Fruit fly (Drosophila melanogaster) whole organism, embryonic: Measurements from ENCODE around the gene Lrpprc2.

Experiments
- Ada2b ChIP-seq: fragments of 200-800 bp; sonication (Bioruptor generic); IDR thresholded peaks from 2 replicates; pipeline ENCODE4 v1.3.6; 2022; ENCODE audit warnings: missing biosample characterization, missing genetic modification characterization
- BtbVII ChIP-seq: fragments of 200-800 bp; sonication (Bioruptor generic); optimal IDR thresholded peaks from 3 replicates; lab custom pipeline; 2017; ENCODE audit warnings: missing biosample characterization, mild to moderate bottlenecking, missing genetic modification characterization
- CG10366 ChIP-seq: fragments of 200-800 bp; sonication (Bioruptor generic); IDR thresholded peaks from 2 replicates; pipeline ENCODE4 v1.3.6; 2022; ENCODE audit warnings: missing biosample characterization, missing genetic modification characterization
- CG10959 ChIP-seq: fragments of 200-800 bp; sonication (Bioruptor generic); IDR thresholded peaks from 2 replicates; pipeline ENCODE4 v1.3.6; 2022; ENCODE audit warnings: missing biosample characterization, missing genetic modification characterization
- CG11723 ChIP-seq: fragments of 200-800 bp; sonication (Bioruptor generic); optimal IDR thresholded peaks from 2 replicates; lab custom pipeline; 2017; ENCODE audit warnings: missing biosample characterization, mild to moderate bottlenecking, missing genetic modification characterization
- CG12071 ChIP-seq: fragments of 200-800 bp; sonication (Bioruptor generic); optimal IDR thresholded peaks from 3 replicates; lab custom pipeline; 2018; ENCODE audit warnings: missing biosample characterization, mild to moderate bottlenecking, missing genetic modification characterization
- CG12299 ChIP-seq: fragments of 200-800 bp; sonication (Bioruptor generic); optimal IDR thresholded peaks from 2 replicates; lab custom pipeline; 2018; ENCODE audit warnings: missing biosample characterization, mild to moderate bottlenecking, missing genetic modification characterization
- CG1603 ChIP-seq: fragments of 200-800 bp; sonication (Bioruptor generic); optimal IDR thresholded peaks from 2 replicates; lab custom pipeline; 2019; ENCODE audit warnings: missing biosample characterization, mild to moderate bottlenecking, missing genetic modification characterization, moderate library complexity
- CG17568 ChIP-seq: fragments of 200-800 bp; sonication (Bioruptor generic); optimal IDR thresholded peaks from 2 replicates; lab custom pipeline; 2018; ENCODE audit warnings: missing biosample characterization, mild to moderate bottlenecking, missing genetic modification characterization, moderate library complexity
- CG17612 ChIP-seq: fragments of 200-800 bp; sonication (Bioruptor generic); IDR thresholded peaks from 2 replicates; pipeline ENCODE4 v1.3.6; 2022; ENCODE audit warnings: missing biosample characterization, missing genetic modification characterization
- CG18011 ChIP-seq: fragments of 200-800 bp; sonication (Bioruptor generic); optimal IDR thresholded peaks from 2 replicates; lab custom pipeline; 2017; ENCODE audit warnings: missing biosample characterization, missing genetic modification characterization, mild to moderate bottlenecking, moderate library complexity, missing genotype
- CG18599 ChIP-seq: fragments of 200-800 bp; sonication (Bioruptor generic); optimal IDR thresholded peaks from 3 replicates; lab custom pipeline; 2017; ENCODE audit warnings: missing biosample characterization, missing genetic modification characterization, mild to moderate bottlenecking, moderate library complexity, missing genetic modification reagents
- CG2889 ChIP-seq: fragments of 200-800 bp; sonication (Bioruptor generic); IDR thresholded peaks from 3 replicates; pipeline ENCODE4 v1.3.6; 2022; ENCODE audit warnings: missing biosample characterization, missing genetic modification characterization
- CG30020 ChIP-seq: fragments of 200-800 bp; optimal IDR thresholded peaks from 2 replicates; lab custom pipeline; 2019; ENCODE audit warnings: missing biosample characterization, mild to moderate bottlenecking, missing genetic modification characterization, moderate library complexity
- CG34376 ChIP-seq: fragments of 200-800 bp; sonication (Bioruptor generic); optimal IDR thresholded peaks from 2 replicates; lab custom pipeline; 2018; ENCODE audit warnings: missing biosample characterization, mild to moderate bottlenecking, missing genetic modification characterization
- CG7556 ChIP-seq: fragments of 200-800 bp; sonication (Bioruptor generic); optimal IDR thresholded peaks from 2 replicates; lab custom pipeline; 2017; ENCODE audit warnings: missing biosample characterization, mild to moderate bottlenecking, missing genetic modification characterization
- CG7786 ChIP-seq: fragments of 200-800 bp; sonication (Bioruptor generic); optimal IDR thresholded peaks from 2 replicates; lab custom pipeline; 2016; ENCODE audit warnings: missing biosample characterization, missing genetic modification characterization
- CG8478 ChIP-seq: fragments of >200 bp; optimal IDR thresholded peaks from 2 replicates; lab custom pipeline; 2018
- Camta ChIP-seq: fragments of 200-800 bp; sonication (Bioruptor generic); optimal IDR thresholded peaks from 2 replicates; lab custom pipeline; 2016; ENCODE audit warnings: missing biosample characterization, missing genetic modification characterization
- D ChIP-seq, 2 experiments: fragments of 200-800 bp in 1 of 2; fragments of >200 bp in 1 of 2; sonication (Bioruptor generic) in 1 of 2; optimal IDR thresholded peaks; 2 replicates in 1 of 2; 3 replicates in 1 of 2; lab custom pipeline; 2017; ENCODE audit warnings: mild to moderate bottlenecking in 1 of 2, missing biosample characterization in 1 of 2, missing genetic modification characterization in 1 of 2, missing genetic modification reagents in 1 of 2
- Dbx ChIP-seq: fragments of 200-800 bp; sonication (Bioruptor generic); IDR thresholded peaks from 3 replicates; pipeline ENCODE4 v1.3.6; 2022; ENCODE audit warnings: missing biosample characterization, missing genetic modification characterization
- Fer2 ChIP-seq: fragments of 200-800 bp; sonication (Bioruptor generic); optimal IDR thresholded peaks from 2 replicates; lab custom pipeline; 2018; ENCODE audit warnings: missing biosample characterization, mild to moderate bottlenecking, missing genetic modification characterization, moderate library complexity
- Fer3 ChIP-seq: fragments of 200-800 bp; sonication (Bioruptor generic); optimal IDR thresholded peaks from 2 replicates; lab custom pipeline; 2018; ENCODE audit warnings: missing biosample characterization, mild to moderate bottlenecking, missing genetic modification characterization, moderate library complexity
- HmgD ChIP-seq: fragments of 200-800 bp; sonication (Bioruptor generic); optimal IDR thresholded peaks from 3 replicates; lab custom pipeline; 2016; ENCODE audit warnings: missing biosample characterization, missing genetic modification characterization
- Hmr ChIP-seq: fragments of 200-800 bp; sonication (Bioruptor generic); optimal IDR thresholded peaks from 3 replicates; lab custom pipeline; 2017; ENCODE audit warnings: mild to moderate bottlenecking, missing biosample characterization, missing genetic modification reagents, missing genetic modification characterization
- Jarid2 ChIP-seq: fragments of 200-800 bp; sonication (Bioruptor generic); optimal IDR thresholded peaks from 3 replicates; lab custom pipeline; 2017; ENCODE audit warnings: mild to moderate bottlenecking, missing biosample characterization, missing genetic modification reagents, missing genetic modification characterization
- Opbp ChIP-seq: fragments of 200-800 bp; sonication (Bioruptor generic); IDR thresholded peaks from 3 replicates; pipeline ENCODE4 v1.3.6; 2022; ENCODE audit warnings: missing biosample characterization, missing genetic modification characterization; ENCODE audit not compliant: partially characterized antibody
- Sox100B ChIP-seq: fragments of 200-800 bp; sonication (Bioruptor generic); optimal IDR thresholded peaks from 3 replicates; lab custom pipeline; 2018; ENCODE audit warnings: missing biosample characterization, mild to moderate bottlenecking, missing genetic modification characterization
- ash1 ChIP-seq: fragments of 200-800 bp; sonication (Bioruptor generic); optimal IDR thresholded peaks from 2 replicates; lab custom pipeline; 2018; ENCODE audit warnings: missing biosample characterization, mild to moderate bottlenecking, missing genetic modification characterization
- bigmax ChIP-seq: fragments of 200-800 bp; sonication (Bioruptor generic); optimal IDR thresholded peaks from 2 replicates; lab custom pipeline; 2018; ENCODE audit warnings: missing biosample characterization, mild to moderate bottlenecking, missing genetic modification characterization
- caup ChIP-seq: fragments of 200-800 bp; sonication (Bioruptor generic); optimal IDR thresholded peaks from 3 replicates; lab custom pipeline; 2017; ENCODE audit warnings: missing biosample characterization, mild to moderate bottlenecking, missing genetic modification characterization, moderate library complexity; ENCODE audit not compliant: severe bottlenecking
- ems ChIP-seq: fragments of 200-800 bp; sonication (Bioruptor generic); optimal IDR thresholded peaks from 3 replicates; lab custom pipeline; 2016; ENCODE audit warnings: missing biosample characterization, missing genetic modification characterization
- fd64A ChIP-seq: fragments of 200-800 bp; sonication (Bioruptor generic); optimal IDR thresholded peaks from 3 replicates; lab custom pipeline; 2018; ENCODE audit warnings: missing biosample characterization, mild to moderate bottlenecking, missing genetic modification characterization
- grn ChIP-seq: fragments of 200-800 bp; sonication (Bioruptor generic); optimal IDR thresholded peaks from 3 replicates; lab custom pipeline; 2017; ENCODE audit warnings: missing biosample characterization, missing genetic modification characterization
- her ChIP-seq: fragments of 200-800 bp; sonication (Bioruptor generic); optimal IDR thresholded peaks from 2 replicates; lab custom pipeline; 2016; ENCODE audit warnings: missing biosample characterization, missing genetic modification characterization
- hth ChIP-seq: fragments of >200 bp; optimal IDR thresholded peaks from 2 replicates; lab custom pipeline; 2017; ENCODE audit warnings: inconsistent platforms
- inv ChIP-seq: fragments of 200-800 bp; sonication (Bioruptor generic); IDR thresholded peaks from 2 replicates; pipeline ENCODE4 v1.3.6; 2022; ENCODE audit warnings: missing biosample characterization, missing genetic modification characterization; ENCODE audit not compliant: partially characterized antibody
- jing ChIP-seq: fragments of 200-800 bp; sonication (Bioruptor generic); optimal IDR thresholded peaks from 2 replicates; lab custom pipeline; 2018; ENCODE audit warnings: missing biosample characterization, mild to moderate bottlenecking, missing genetic modification characterization
- klu ChIP-seq: fragments of 200-800 bp; sonication (Bioruptor generic); IDR thresholded peaks from 2 replicates; pipeline ENCODE4 v1.3.6; 2022; ENCODE audit warnings: missing biosample characterization, missing genetic modification characterization
- lilli ChIP-seq: fragments of 200-800 bp; sonication (Bioruptor generic); optimal IDR thresholded peaks from 3 replicates; lab custom pipeline; 2016; ENCODE audit warnings: missing biosample characterization, missing genetic modification characterization
- maf-S ChIP-seq: fragments of 200-800 bp; sonication (Bioruptor generic); optimal IDR thresholded peaks from 2 replicates; lab custom pipeline; 2016; ENCODE audit warnings: missing biosample characterization, missing genetic modification characterization
- nau ChIP-seq: fragments of 200-800 bp; sonication (Bioruptor generic); optimal IDR thresholded peaks from 3 replicates; lab custom pipeline; 2017; ENCODE audit warnings: missing biosample characterization, mild to moderate bottlenecking, missing genetic modification characterization, missing genetic modification reagents
- phol ChIP-seq: fragments of 200-800 bp; sonication (Bioruptor generic); optimal IDR thresholded peaks from 3 replicates; lab custom pipeline; 2018; ENCODE audit warnings: missing biosample characterization, mild to moderate bottlenecking, missing genetic modification characterization, moderate library complexity
- pzg ChIP-seq: fragments of 200-800 bp; sonication (Bioruptor generic); optimal IDR thresholded peaks from 3 replicates; lab custom pipeline; 2018; ENCODE audit warnings: missing biosample characterization, mild to moderate bottlenecking, missing genetic modification characterization, moderate library complexity
- ranshi ChIP-seq: fragments of 200-800 bp; sonication (Bioruptor generic); IDR thresholded peaks from 2 replicates; pipeline ENCODE4 v1.3.6; 2022; ENCODE audit warnings: missing biosample characterization, missing genetic modification characterization
- so ChIP-seq: fragments of 200-800 bp; sonication (Bioruptor generic); IDR thresholded peaks from 3 replicates; pipeline ENCODE4 v1.3.6; 2022; ENCODE audit warnings: missing biosample characterization, missing genetic modification characterization
- twi ChIP-seq: fragments of 200-800 bp; optimal IDR thresholded peaks from 2 replicates; lab custom pipeline; 2019; ENCODE audit warnings: missing biosample characterization, mild to moderate bottlenecking, missing genetic modification characterization, moderate library complexity
- vnd ChIP-seq: fragments of 200-800 bp; sonication (Bioruptor generic); IDR thresholded peaks from 3 replicates; pipeline ENCODE4 v1.3.6; 2022; ENCODE audit warnings: missing biosample characterization, missing genetic modification characterization; ENCODE audit not compliant: partially characterized antibody

Lrpprc2 gene

DNA sequence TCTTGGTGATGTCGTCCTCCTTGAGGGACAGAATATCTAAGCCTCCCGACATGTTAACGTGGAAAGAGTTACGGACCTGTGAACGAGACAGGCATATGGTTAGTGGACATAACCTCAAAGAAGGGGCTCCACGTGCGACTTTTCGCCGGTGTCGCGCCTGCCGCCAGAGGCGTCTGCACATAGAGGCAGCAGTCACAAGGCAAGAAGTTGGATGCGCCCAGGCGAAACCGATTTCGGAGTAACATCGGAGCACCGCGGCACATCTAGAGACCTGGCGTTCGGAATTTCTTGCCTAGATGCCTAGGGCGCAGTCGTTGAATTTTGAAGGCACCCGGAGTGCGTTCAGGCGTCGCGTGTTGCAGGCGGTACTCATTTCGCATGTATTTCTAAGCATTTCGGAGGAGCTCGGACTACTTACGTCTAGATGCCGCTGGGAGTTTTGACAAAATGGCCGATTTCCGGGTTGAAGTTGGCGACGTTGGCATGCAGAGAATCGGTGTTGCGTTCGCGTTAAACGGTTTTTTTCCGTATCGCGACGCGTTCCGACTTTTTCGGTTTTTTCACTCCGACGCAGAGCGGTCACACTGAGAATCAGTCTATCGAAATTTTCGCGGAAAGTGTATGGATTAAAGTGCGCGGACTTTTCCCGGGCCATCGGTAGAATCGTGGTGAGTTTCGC is 22.6 kb upstream of the Lrpprc2 start, which contains the start of the genes sta and inc (continued):
- TF ChIP-seq CG34376, result peak; percentile 92
- TF ChIP-seq twi (tag; lab: Kevin White, UChicago), result peak; percentile 17
- peak; percentile 74 for TF ChIP-seq HmgD (GFP tag; lab: Kevin White, UChicago)
- peak; percentile 52; the same call in 1 of the 2 replicates for TF ChIP-seq ranshi (GFP tag; lab: Robert Waterston, UW)
- TF ChIP-seq nau (GFP tag; lab: Kevin White, UChicago), result no peak
- TF ChIP-seq CG7786 (GFP tag; lab: Kevin White, UChicago), result peak; percentile 18
- TF ChIP-seq CG2889, result no peak
- TF ChIP-seq Fer3 (tag; lab: Kevin White, UChicago), result peak; percentile 68
- peak; percentile 92 for TF ChIP-seq CG1603
- no peak for TF ChIP-seq vnd (GFP tag; lab: Robert Waterston, UW)
- peak; percentile 10; the same call in 1 of the 2 replicates for TF ChIP-seq Ada2b (GFP tag; lab: Robert Waterston, UW)
- no peak for TF ChIP-seq hth
- peak; percentile 81 for TF ChIP-seq ash1 (GFP tag; lab: Kevin White, UChicago)
- peak; percentile 26 for TF ChIP-seq CG30020 (tag; lab: Kevin White, UChicago)
- peak; percentile 83 for TF ChIP-seq her (GFP tag; lab: Kevin White, UChicago)
- TF ChIP-seq Fer2 (tag; lab: Kevin White, UChicago), result peak; percentile 52
- TF ChIP-seq pzg (GFP tag; lab: Kevin White, UChicago), result peak; percentile 98
- TF ChIP-seq CG12071 (GFP tag; lab: Kevin White, UChicago), result peak; percentile 77
- no peak for TF ChIP-seq jing (GFP tag; lab: Kevin White, UChicago)
- peak; percentile 81 for TF ChIP-seq Opbp
- TF ChIP-seq CG10959 (GFP tag; lab: Robert Waterston, UW), result no peak
- peak; percentile 52 for TF ChIP-seq fd64A (GFP tag; lab: Kevin White, UChicago)
- TF ChIP-seq CG17612 (GFP tag; lab: Robert Waterston, UW), result no peak
- peak; percentile 84 for TF ChIP-seq BtbVII (GFP tag; lab: Kevin White, UChicago)
- peak; percentile 76 for TF ChIP-seq Jarid2 (GFP tag; lab: Kevin White, UChicago)
- TF ChIP-seq CG7556, result peak; percentile 60
- peak; percentile 45 for TF ChIP-seq ems
- TF ChIP-seq CG11723 (GFP tag; lab: Kevin White, UChicago), result peak; percentile 66
- TF ChIP-seq Sox100B (GFP tag; lab: Kevin White, UChicago), result no peak
- TF ChIP-seq lilli (GFP tag; lab: Kevin White, UChicago), result peak; percentile 65
- TF ChIP-seq CG8478 (lab: Kevin White, UChicago), result no peak
- TF ChIP-seq inv (GFP tag; lab: Robert Waterston, UW), result peak; percentile 38; the same call in 1 of the 2 replicates
- no peak for TF ChIP-seq D (optimal IDR thresholded peaks at IDR 0.05; lab: Kevin White, UChicago)
- peak; percentile 46 for TF ChIP-seq D (GFP tag; optimal IDR thresholded peaks at IDR 0.05; lab: Kevin White, UChicago)
- TF ChIP-seq caup, result peak; percentile 87
- TF ChIP-seq Camta, result peak; percentile 28
- peak; percentile 66 for TF ChIP-seq CG12299 (tag; lab: Kevin White, UChicago)
- TF ChIP-seq CG17568 (GFP tag; lab: Kevin White, UChicago), result no peak
- TF ChIP-seq maf-S, result peak; percentile 24
- TF ChIP-seq Hmr, result peak; percentile 92
- peak; percentile 11 for TF ChIP-seq grn (GFP tag; lab: Kevin White, UChicago)
- TF ChIP-seq CG18011 (GFP tag; lab: Kevin White, UChicago), result peak; percentile 38
- TF ChIP-seq Dbx, result peak; percentile 80
- peak; percentile 80 for TF ChIP-seq CG18599 (GFP tag; lab: Kevin White, UChicago)
- TF ChIP-seq phol (tag; lab: Kevin White, UChicago), result peak; percentile 97
- no peak; the same call in 1 of the 2 replicates for TF ChIP-seq CG10366 (GFP tag; lab: Robert Waterston, UW)
- peak; percentile 68; the same call in 1 of the 3 replicates for TF ChIP-seq so
- TF ChIP-seq bigmax (GFP tag; lab: Kevin White, UChicago), result peak; percentile 92
- TF ChIP-seq klu (GFP tag; lab: Robert Waterston, UW), result no peak
